Worm (Caenorhabditis elegans): Measurements from ENCODE around the gene T02H6.1.
"Not testable (repeated sequence)": the region's sequence is repeated elsewhere in the genome, so short reads cannot be mapped to it uniquely, and the experiment has no call there.

DNA sequence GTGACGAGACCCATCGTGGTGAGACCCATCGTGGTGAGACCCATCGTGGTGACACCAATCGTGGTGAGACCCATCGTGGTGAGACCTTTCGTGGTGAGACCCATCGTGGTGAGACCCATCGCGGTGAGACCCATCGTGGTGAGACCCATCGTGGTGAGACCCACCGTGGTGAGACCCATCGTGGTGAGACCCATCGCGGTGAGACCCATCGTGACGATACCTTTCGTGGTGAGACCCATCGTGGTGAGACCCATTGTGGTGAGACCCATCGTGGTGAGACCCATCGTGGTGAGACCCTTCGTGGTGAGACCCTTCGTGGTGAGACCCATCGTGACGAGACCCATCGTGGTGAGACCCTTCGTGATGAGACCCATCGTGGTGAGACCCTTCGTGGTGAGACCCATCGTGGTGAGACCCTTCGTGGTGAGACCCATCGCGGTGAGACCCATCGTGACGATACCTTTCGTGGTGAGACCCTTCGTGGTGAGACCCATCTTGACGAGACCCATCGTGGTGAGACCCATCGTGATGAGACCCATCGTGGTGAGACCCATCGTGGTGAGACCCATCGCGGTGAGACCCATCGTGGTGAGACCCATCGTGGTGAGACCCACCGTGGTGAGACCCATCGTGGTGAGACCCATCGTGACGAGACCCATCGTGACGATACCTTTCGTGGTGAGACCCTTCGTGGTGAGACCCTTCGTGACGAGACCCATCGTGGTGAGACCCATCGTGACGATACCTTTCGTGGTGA, 12.2 kb upstream of the T02H6.1 start:
- TF ChIP-seq nhr-76 (tag; optimal IDR thresholded peaks at IDR 0.05); pha-4 (GFP tag; IDR thresholded peaks at IDR 0.05); pha-4 (tag; optimal IDR thresholded peaks at IDR 0.05); fos-1 (tag; optimal IDR thresholded peaks at IDR 0.05); jun-1 (tag; optimal IDR thresholded peaks at IDR 0.05); hlh-11 (tag; optimal IDR thresholded peaks at IDR 0.05); R02D3.7 (tag; optimal IDR thresholded peaks at IDR 0.05); mdl-1 (tag; optimal IDR thresholded peaks at IDR 0.05); F49E8.2 (tag; optimal IDR thresholded peaks at IDR 0.05; ENCODE audit: borderline replicate concordance): not testable (repeated sequence)
- peak; percentile 73; the same call in 1 of the 2 replicates for TF ChIP-seq dmd-8 (GFP tag; IDR thresholded peaks at IDR 0.05)

All from whole organism, L4 larva.